Fruit fly (Drosophila melanogaster) whole organism, pupa: ENCODE data around the gene hale.

Source experiments
- CG12605 ChIP-seq: fragments of 200-800 bp; sonication (Bioruptor generic); IDR thresholded peaks from 2 replicates; pipeline ENCODE4 v1.3.6; 2022; ENCODE audit warnings: missing biosample characterization, missing genetic modification characterization
- CG13204 ChIP-seq: fragments of 200-800 bp; sonication (Bioruptor generic); optimal IDR thresholded peaks from 2 replicates; lab custom pipeline; 2018; ENCODE audit warnings: missing biosample characterization, mild to moderate bottlenecking, missing genetic modification characterization, moderate library complexity
- CG14655 ChIP-seq: fragments of 200-800 bp; sonication (Bioruptor generic); optimal IDR thresholded peaks from 3 replicates; lab custom pipeline; 2017; ENCODE audit warnings: mild to moderate bottlenecking, missing biosample characterization, missing genetic modification reagents, missing genetic modification characterization
- CG15710 ChIP-seq: fragments of 200-800 bp; sonication (Bioruptor generic); optimal IDR thresholded peaks from 2 replicates; lab custom pipeline; 2018; ENCODE audit warnings: missing biosample characterization, mild to moderate bottlenecking, missing genetic modification characterization, moderate library complexity
- CG17806 ChIP-seq: fragments of 200-800 bp; sonication (Bioruptor generic); optimal IDR thresholded peaks from 2 replicates; lab custom pipeline; 2018; ENCODE audit warnings: missing biosample characterization, mild to moderate bottlenecking, missing genetic modification characterization, moderate library complexity
- CG32121 ChIP-seq: fragments of 200-800 bp; sonication (Bioruptor generic); IDR thresholded peaks from 2 replicates; pipeline ENCODE4 v1.3.6; 2022; ENCODE audit warnings: missing biosample characterization, missing genetic modification characterization
- CG34367 ChIP-seq: fragments of 200-800 bp; sonication (Bioruptor generic); optimal IDR thresholded peaks from 2 replicates; lab custom pipeline; 2018; ENCODE audit warnings: missing biosample characterization, mild to moderate bottlenecking, missing genetic modification characterization
- CG4496 ChIP-seq: fragments of 200-800 bp; sonication (Bioruptor generic); IDR thresholded peaks from 3 replicates; pipeline ENCODE4 v1.3.6; 2022; ENCODE audit warnings: missing biosample characterization, missing genetic modification characterization
- EcR ChIP-seq: fragments of 200-800 bp; sonication (Bioruptor generic); optimal IDR thresholded peaks from 3 replicates; lab custom pipeline; 2019; ENCODE audit warnings: missing biosample characterization, missing genetic modification characterization, mild to moderate bottlenecking, moderate library complexity, missing genetic modification reagents
- Ets98B ChIP-seq: fragments of 200-800 bp; sonication (Bioruptor generic); IDR thresholded peaks from 2 replicates; pipeline ENCODE4 v1.3.6; 2022; ENCODE audit warnings: missing biosample characterization, missing genetic modification characterization
- Pif1B ChIP-seq: fragments of 200-800 bp; sonication (Bioruptor generic); optimal IDR thresholded peaks from 3 replicates; lab custom pipeline; 2016; ENCODE audit warnings: missing biosample characterization, missing genetic modification characterization
- Snoo ChIP-seq: fragments of 200-800 bp; sonication (Bioruptor generic); optimal IDR thresholded peaks from 3 replicates; lab custom pipeline; 2017; ENCODE audit warnings: missing biosample characterization, mild to moderate bottlenecking, missing genetic modification characterization, inconsistent platforms
- fd96Ca ChIP-seq: fragments of 200-800 bp; sonication (Bioruptor generic); IDR thresholded peaks from 3 replicates; pipeline ENCODE4 v1.3.6; 2022; ENCODE audit warnings: missing biosample characterization, missing genetic modification characterization
- rn ChIP-seq: fragments of 200-800 bp; sonication (Bioruptor generic); IDR thresholded peaks from 2 replicates; pipeline ENCODE4 v1.3.6; 2022; ENCODE audit warnings: missing biosample characterization, missing genetic modification characterization

DNA sequence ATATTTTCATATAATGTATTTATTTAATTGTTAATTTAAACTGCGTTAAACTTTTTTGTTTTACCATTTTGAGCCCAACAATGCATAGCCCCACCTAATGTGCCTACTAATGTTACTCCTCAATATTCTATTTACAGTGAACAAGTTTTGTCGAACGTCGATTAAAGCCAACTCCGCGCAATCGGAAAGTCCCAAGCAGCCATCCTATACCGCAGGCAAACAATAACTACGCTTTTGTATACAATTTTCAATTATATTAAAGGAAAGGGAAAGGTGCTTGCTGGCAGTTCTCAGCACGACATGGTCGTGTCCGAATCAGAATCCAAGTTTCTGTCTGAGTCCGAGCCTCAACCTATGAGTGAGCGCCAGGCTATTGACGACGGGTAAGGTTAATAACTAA lies 4.3 kb downstream of the hale start, which contains the start of gene CG17732:
- TF ChIP-seq EcR (GFP tag; lab: Kevin White, UChicago): no peak
- no peak for TF ChIP-seq CG15710
- TF ChIP-seq CG12605 (GFP tag; lab: Robert Waterston, UW): no peak
- no peak for TF ChIP-seq Ets98B
- no peak for TF ChIP-seq CG17806
- TF ChIP-seq Pif1B (GFP tag; lab: Kevin White, UChicago): no peak
- no peak for TF ChIP-seq CG4496
- TF ChIP-seq rn (GFP tag; lab: Robert Waterston, UW): no peak
- TF ChIP-seq CG13204 (GFP tag; lab: Kevin White, UChicago): no peak
- no peak for TF ChIP-seq fd96Ca (GFP tag; lab: Robert Waterston, UW)
- no peak for TF ChIP-seq Snoo (tag; lab: Kevin White, UChicago)
- no peak for TF ChIP-seq CG32121 (GFP tag; lab: Robert Waterston, UW)
- TF ChIP-seq CG34367 (tag; lab: Kevin White, UChicago): no peak
- TF ChIP-seq CG14655: no peak
